Worm (Caenorhabditis elegans) whole organism, mixed stage, embryonic: Measurements from ENCODE around the gene pkhm-2.
A peak's percentile ranks its signal among the peaks of the same experiment; 100 is the strongest.

Experiments
- M03D4.4 ChIP-seq: sonication (generic microtip); optimal IDR thresholded peaks from 2 replicates; lab custom pipeline; 2017; ENCODE audit warnings: mild to moderate bottlenecking, missing genetic modification characterization, missing compliant biosample characterization
- bed-3 ChIP-seq: fragments of 200-800 bp; sonication (Bioruptor generic); optimal IDR thresholded peaks from 3 replicates; lab custom pipeline; 2018; ENCODE audit warnings: mild to moderate bottlenecking, missing genetic modification characterization, moderate library complexity, missing compliant biosample characterization
- blmp-1 ChIP-seq: fragments of 150-350 bp; optimal IDR thresholded peaks from 2 replicates; lab custom pipeline; 2014; ENCODE audit warnings: missing biosample characterization, missing genetic modification characterization
- ceh-39 ChIP-seq: fragments of 150-350 bp; optimal IDR thresholded peaks from 2 replicates; lab custom pipeline; 2014; ENCODE audit warnings: missing biosample characterization, missing genetic modification characterization
- ceh-43 ChIP-seq: fragments of 200-800 bp; sonication (Bioruptor generic); optimal IDR thresholded peaks from 2 replicates; lab custom pipeline; 2018; ENCODE audit warnings: mild to moderate bottlenecking, missing genetic modification characterization, moderate library complexity, missing compliant biosample characterization
- ceh-83 ChIP-seq: fragments of 200-800 bp; sonication (Bioruptor generic); optimal IDR thresholded peaks from 2 replicates; lab custom pipeline; 2018; ENCODE audit warnings: mild to moderate bottlenecking, missing genetic modification characterization, missing compliant biosample characterization
- ces-1 ChIP-seq: fragments of 150-350 bp; optimal IDR thresholded peaks from 2 replicates; lab custom pipeline; 2014; ENCODE audit warnings: missing biosample characterization, missing genetic modification reagents, missing genetic modification characterization
- cnd-1 ChIP-seq: fragments of 200-800 bp; sonication (Bioruptor generic); optimal IDR thresholded peaks from 2 replicates; lab custom pipeline; 2018; ENCODE audit warnings: mild to moderate bottlenecking, missing genetic modification characterization, missing compliant biosample characterization
- drap-1 ChIP-seq: fragments of 200-800 bp; sonication (Bioruptor generic); optimal IDR thresholded peaks from 3 replicates; lab custom pipeline; 2018; ENCODE audit warnings: mild to moderate bottlenecking, missing genetic modification characterization, missing compliant biosample characterization
- elt-1 ChIP-seq: sonication (generic microtip); optimal IDR thresholded peaks from 2 replicates; lab custom pipeline; 2017; ENCODE audit warnings: missing genetic modification characterization, mild to moderate bottlenecking, missing compliant biosample characterization, antibody characterized with exemption, moderate library complexity, borderline replicate concordance; ENCODE audit not compliant: insufficient read depth
- elt-3 ChIP-seq: fragments of 150-350 bp; optimal IDR thresholded peaks from 2 replicates; lab custom pipeline; 2014; ENCODE audit warnings: missing biosample characterization, missing genetic modification characterization
- flh-1 ChIP-seq: fragments of 200-800 bp; sonication (Bioruptor generic); optimal IDR thresholded peaks from 2 replicates; lab custom pipeline; 2018; ENCODE audit warnings: mild to moderate bottlenecking, missing genetic modification characterization, moderate library complexity, missing compliant biosample characterization
- ham-2 ChIP-seq: fragments of 200-800 bp; sonication (Bioruptor generic); optimal IDR thresholded peaks from 2 replicates; lab custom pipeline; 2018; ENCODE audit warnings: mild to moderate bottlenecking, missing genetic modification characterization, missing compliant biosample characterization
- hlh-1 ChIP-seq: fragments of 150-350 bp; optimal IDR thresholded peaks from 2 replicates; lab custom pipeline; 2014; ENCODE audit warnings: missing biosample characterization, missing genetic modification reagents, missing genetic modification characterization
- lin-13 ChIP-seq: fragments of 150-350 bp; optimal IDR thresholded peaks from 2 replicates; lab custom pipeline; 2014; ENCODE audit warnings: missing biosample characterization, missing genetic modification characterization
- lin-32 ChIP-seq: fragments of 200-800 bp; sonication (Bioruptor generic); optimal IDR thresholded peaks from 2 replicates; lab custom pipeline; 2018; ENCODE audit warnings: mild to moderate bottlenecking, missing genetic modification characterization, missing compliant biosample characterization
- lsy-2 ChIP-seq: fragments of 150-350 bp; optimal IDR thresholded peaks from 2 replicates; lab custom pipeline; 2014; ENCODE audit warnings: missing biosample characterization, missing genetic modification characterization
- mab-5 ChIP-seq: fragments of 150-350 bp; optimal IDR thresholded peaks from 2 replicates; lab custom pipeline; 2014; ENCODE audit warnings: missing biosample characterization, missing genetic modification characterization
- mep-1 ChIP-seq: fragments of 150-350 bp; optimal IDR thresholded peaks from 2 replicates; lab custom pipeline; 2017; ENCODE audit warnings: missing biosample characterization, missing genetic modification reagents, missing genetic modification characterization, inconsistent platforms
- mls-2 ChIP-seq: sonication (generic microtip); optimal IDR thresholded peaks from 2 replicates; lab custom pipeline; 2016; ENCODE audit warnings: mild to moderate bottlenecking, missing genetic modification characterization, moderate library complexity, missing compliant biosample characterization
- nhr-12 ChIP-seq: fragments of 150-350 bp; optimal IDR thresholded peaks from 2 replicates; lab custom pipeline; 2014; ENCODE audit warnings: missing biosample characterization, missing genetic modification characterization
- nhr-2 ChIP-seq: fragments of 150-350 bp; optimal IDR thresholded peaks from 2 replicates; lab custom pipeline; 2014; ENCODE audit warnings: missing biosample characterization, missing genetic modification characterization
- nhr-237 ChIP-seq: fragments of 150-350 bp; optimal IDR thresholded peaks from 2 replicates; lab custom pipeline; 2014; ENCODE audit warnings: missing biosample characterization, missing genetic modification characterization
- nhr-28 ChIP-seq: fragments of 150-350 bp; optimal IDR thresholded peaks from 2 replicates; lab custom pipeline; 2014; ENCODE audit warnings: missing biosample characterization, missing genetic modification characterization
- nhr-76 ChIP-seq: sonication (generic microtip); optimal IDR thresholded peaks from 2 replicates; lab custom pipeline; 2017; ENCODE audit warnings: missing biosample characterization, missing genetic modification characterization
- pha-4 ChIP-seq: fragments of 150-350 bp; optimal IDR thresholded peaks from 2 replicates; lab custom pipeline; 2018; ENCODE audit warnings: missing biosample characterization, missing genetic modification reagents, missing genetic modification characterization
- sem-2 ChIP-seq: fragments of 200-800 bp; sonication (Bioruptor generic); optimal IDR thresholded peaks from 2 replicates; lab custom pipeline; 2018; ENCODE audit warnings: mild to moderate bottlenecking, missing genetic modification characterization, missing compliant biosample characterization
- snpc-4 ChIP-seq: fragments of 150-350 bp; optimal IDR thresholded peaks from 2 replicates; lab custom pipeline; 2014; ENCODE audit warnings: missing biosample characterization, missing genetic modification characterization
- sptf-1 ChIP-seq: sonication (generic microtip); optimal IDR thresholded peaks from 2 replicates; lab custom pipeline; 2017; ENCODE audit warnings: mild to moderate bottlenecking, missing genetic modification characterization, moderate library complexity, missing compliant biosample characterization
- tbx-8 ChIP-seq: fragments of 200-800 bp; sonication (Bioruptor generic); optimal IDR thresholded peaks from 2 replicates; lab custom pipeline; 2018; ENCODE audit warnings: mild to moderate bottlenecking, missing genetic modification characterization, moderate library complexity, missing compliant biosample characterization
- unc-120 ChIP-seq: sonication (generic microtip); optimal IDR thresholded peaks from 2 replicates; lab custom pipeline; 2017; ENCODE audit warnings: missing genetic modification characterization, missing compliant biosample characterization; ENCODE audit not compliant: poor library complexity, severe bottlenecking
- unc-39 ChIP-seq: fragments of 150-350 bp; optimal IDR thresholded peaks from 2 replicates; lab custom pipeline; 2014; ENCODE audit warnings: missing biosample characterization, missing genetic modification characterization
- unc-62 ChIP-seq: fragments of 150-350 bp; optimal IDR thresholded peaks from 2 replicates; lab custom pipeline; 2014; ENCODE audit warnings: missing biosample characterization, missing genetic modification reagents, missing genetic modification characterization
- zip-8 ChIP-seq: fragments of 150-350 bp; optimal IDR thresholded peaks from 2 replicates; lab custom pipeline; 2014; ENCODE audit warnings: missing biosample characterization, missing genetic modification characterization
- ztf-11 ChIP-seq: fragments of 150-350 bp; optimal IDR thresholded peaks from 2 replicates; lab custom pipeline; 2014; ENCODE audit warnings: missing biosample characterization, missing genetic modification characterization

pkhm-2 gene

ce11 chrX:15181454-15181853 lies at the start of gene pkhm-2:
pkhm-2 (minus strand) TSS chrX:15181465.
- no peak for TF ChIP-seq nhr-76 (tag; lab: Kevin White, UChicago)
- TF ChIP-seq blmp-1 (tag; lab: Kevin White, UChicago): peak; percentile 70
- TF ChIP-seq elt-1: no peak
- TF ChIP-seq unc-62 (GFP tag; lab: Kevin White, UChicago): no peak
- TF ChIP-seq pha-4 (tag; lab: Kevin White, UChicago): peak; percentile 89
- TF ChIP-seq tbx-8 (GFP tag; lab: Kevin White, UChicago): no peak
- no peak for TF ChIP-seq ceh-43 (GFP tag; lab: Kevin White, UChicago)
- peak; percentile 44 for TF ChIP-seq ceh-83 (GFP tag; lab: Kevin White, UChicago)
- no peak for TF ChIP-seq nhr-28 (tag; lab: Kevin White, UChicago)
- peak; percentile 44 for TF ChIP-seq unc-120 (tag; lab: Kevin White, UChicago)
- TF ChIP-seq flh-1: peak; percentile 22
- TF ChIP-seq mls-2 (tag; lab: Kevin White, UChicago): no peak
- no peak for TF ChIP-seq nhr-2
- TF ChIP-seq mep-1 (tag; lab: Kevin White, UChicago): peak; percentile 73
- no peak for TF ChIP-seq sem-2 (GFP tag; lab: Kevin White, UChicago)
- TF ChIP-seq hlh-1 (tag; lab: Kevin White, UChicago): peak; percentile 38
- TF ChIP-seq unc-39 (tag; lab: Kevin White, UChicago): no peak
- no peak for TF ChIP-seq ceh-39 (tag; lab: Kevin White, UChicago)
- TF ChIP-seq zip-8 (tag; lab: Kevin White, UChicago): no peak
- TF ChIP-seq ham-2 (GFP tag; lab: Kevin White, UChicago): peak; percentile 38
- peak; percentile 9 for TF ChIP-seq elt-3 (tag; lab: Kevin White, UChicago)
- peak; percentile 52 for TF ChIP-seq M03D4.4 (tag; lab: Kevin White, UChicago)
- peak; percentile 81 for TF ChIP-seq drap-1 (GFP tag; lab: Kevin White, UChicago)
- TF ChIP-seq ztf-11 (tag; lab: Kevin White, UChicago): peak; percentile 15
- TF ChIP-seq lin-32 (GFP tag; lab: Kevin White, UChicago): peak; percentile 37
- TF ChIP-seq snpc-4 (tag; lab: Kevin White, UChicago): no peak
- peak; percentile 13 for TF ChIP-seq nhr-237 (tag; lab: Kevin White, UChicago)
- no peak for TF ChIP-seq mab-5 (tag; lab: Kevin White, UChicago)
- TF ChIP-seq sptf-1 (tag; lab: Kevin White, UChicago): peak; percentile 71
- no peak for TF ChIP-seq ces-1 (GFP tag; lab: Kevin White, UChicago)
- peak; percentile 40 for TF ChIP-seq lsy-2 (tag; lab: Kevin White, UChicago)
- TF ChIP-seq bed-3 (GFP tag; lab: Kevin White, UChicago): no peak
- peak; percentile 71 for TF ChIP-seq cnd-1 (tag; lab: Kevin White, UChicago)
- peak; percentile 7 for TF ChIP-seq nhr-12 (tag; lab: Kevin White, UChicago)
- peak; percentile 96 for TF ChIP-seq lin-13 (tag; lab: Kevin White, UChicago)

- TF ChIP-seq hlh-1 (tag; lab: Kevin White, UChicago): no peak
- no peak for TF ChIP-seq lsy-2 (tag; lab: Kevin White, UChicago)
- no peak for TF ChIP-seq bed-3 (GFP tag; lab: Kevin White, UChicago)
- TF ChIP-seq tbx-8 (GFP tag; lab: Kevin White, UChicago): no peak
- TF ChIP-seq flh-1: no peak
- no peak for TF ChIP-seq ces-1 (GFP tag; lab: Kevin White, UChicago)
- TF ChIP-seq nhr-12 (tag; lab: Kevin White, UChicago): no peak
- TF ChIP-seq drap-1 (GFP tag; lab: Kevin White, UChicago): no peak
- no peak for TF ChIP-seq sem-2 (GFP tag; lab: Kevin White, UChicago)
- no peak for TF ChIP-seq elt-3 (tag; lab: Kevin White, UChicago)
- TF ChIP-seq unc-62 (GFP tag; lab: Kevin White, UChicago): no peak
- no peak for TF ChIP-seq nhr-76 (tag; lab: Kevin White, UChicago)
- no peak for TF ChIP-seq zip-8 (tag; lab: Kevin White, UChicago)
- TF ChIP-seq elt-1: no peak
- TF ChIP-seq M03D4.4 (tag; lab: Kevin White, UChicago): no peak
- no peak for TF ChIP-seq mls-2 (tag; lab: Kevin White, UChicago)
- TF ChIP-seq ceh-43 (GFP tag; lab: Kevin White, UChicago): no peak
These were observed 49.2 kb upstream of the pkhm-2 start, which contains the start of gene H03A11.2 for ce11 chrX:15230394-15230968. H03A11.2 (minus strand) TSS chrX:15230645.
